Worm (Caenorhabditis elegans) whole organism, L1 larva: Measurements from ENCODE around the gene nlp-34.

Experiments used
- C16A3.4 ChIP-seq: fragments of 150-350 bp; optimal IDR thresholded peaks from 2 replicates; lab custom pipeline; 2014; ENCODE audit warnings: missing biosample characterization, missing genetic modification characterization
- C34B4.2 ChIP-seq: sonication (generic microtip); optimal IDR thresholded peaks from 2 replicates; lab custom pipeline; 2017; ENCODE audit warnings: mild to moderate bottlenecking, missing genetic modification characterization, missing compliant biosample characterization
- ama-1 ChIP-seq: fragments of 150-350 bp; optimal IDR thresholded peaks from 2 replicates; lab custom pipeline; 2014
- blmp-1 ChIP-seq: fragments of 150-350 bp; optimal IDR thresholded peaks from 2 replicates; lab custom pipeline; 2014; ENCODE audit warnings: missing biosample characterization, missing genetic modification characterization
- ceh-8 ChIP-seq: fragments of 200-800 bp; sonication (Bioruptor generic); optimal IDR thresholded peaks from 2 replicates; lab custom pipeline; 2018; ENCODE audit warnings: mild to moderate bottlenecking, missing genetic modification characterization, moderate library complexity, missing compliant biosample characterization
- ceh-88 ChIP-seq: fragments of 200-800 bp; sonication (Bioruptor generic); IDR thresholded peaks from 2 replicates; pipeline ENCODE4 v1.3.6; 2022; ENCODE audit warnings: missing genetic modification characterization, missing compliant biosample characterization
- dsc-1 ChIP-seq: sonication (generic microtip); optimal IDR thresholded peaks from 2 replicates; lab custom pipeline; 2016; ENCODE audit warnings: mild to moderate bottlenecking, missing genetic modification characterization, missing compliant biosample characterization
- efl-1 ChIP-seq, 4 experiments: fragments of 150-350 bp; optimal IDR thresholded peaks in 3 of 4; peaks in 1 of 4; 1 replicate in 1 of 4; 2 replicates in 3 of 4; lab custom pipeline; 2014; ENCODE audit warnings: missing biosample characterization in 2 of 4, missing genetic modification characterization in 2 of 4, missing genetic modification reagents in 2 of 4
- egl-13 ChIP-seq: sonication (generic microtip); optimal IDR thresholded peaks from 2 replicates; lab custom pipeline; 2016; ENCODE audit warnings: missing genotype, missing genetic modification reagents, missing genetic modification characterization, missing compliant biosample characterization
- elt-3 ChIP-seq, 6 experiments: fragments of 150-350 bp in 1 of 6; sonication (generic microtip); optimal IDR thresholded peaks; 2 replicates each; lab custom pipeline; 2017 to 2018; ENCODE audit warnings: missing biosample characterization in 6 of 6, missing genetic modification characterization in 6 of 6, inconsistent platforms in 1 of 6
- ets-5 ChIP-seq: fragments of 200-800 bp; sonication (Bioruptor generic); IDR thresholded peaks from 2 replicates; pipeline ENCODE4 v1.3.6; 2022; ENCODE audit warnings: missing genetic modification characterization, missing compliant biosample characterization
- fkh-10 ChIP-seq: sonication (generic microtip); optimal IDR thresholded peaks from 2 replicates; lab custom pipeline; 2017; ENCODE audit warnings: missing biosample characterization, missing genetic modification reagents, missing genetic modification characterization
- fkh-8 ChIP-seq: sonication (generic microtip); optimal IDR thresholded peaks from 2 replicates; lab custom pipeline; 2016; ENCODE audit warnings: mild to moderate bottlenecking, missing genetic modification characterization, missing compliant biosample characterization
- irx-1 ChIP-seq: sonication (generic microtip); optimal IDR thresholded peaks from 2 replicates; lab custom pipeline; 2016; ENCODE audit warnings: missing genetic modification characterization, missing compliant biosample characterization
- lin-13 ChIP-seq: fragments of 150-350 bp; optimal IDR thresholded peaks from 2 replicates; lab custom pipeline; 2014; ENCODE audit warnings: missing biosample characterization, missing genetic modification reagents, missing genetic modification characterization
- lin-14 ChIP-seq: fragments of 200-800 bp; sonication (Bioruptor generic); optimal IDR thresholded peaks from 2 replicates; lab custom pipeline; 2018; ENCODE audit warnings: mild to moderate bottlenecking, missing genetic modification characterization, moderate library complexity, missing compliant biosample characterization
- lin-35 ChIP-seq, 2 experiments: fragments of 150-350 bp; optimal IDR thresholded peaks; 2 replicates each; lab custom pipeline; 2014; ENCODE audit warnings: missing biosample characterization in 2 of 2, missing genetic modification characterization in 2 of 2, missing genetic modification reagents in 2 of 2
- mab-9 ChIP-seq: fragments of 200-800 bp; sonication (Bioruptor generic); IDR thresholded peaks from 2 replicates; pipeline ENCODE4 v1.3.6; 2022; ENCODE audit warnings: missing genetic modification reagents, missing genetic modification characterization, missing compliant biosample characterization
- mdl-1 ChIP-seq, 2 experiments: fragments of 150-350 bp; optimal IDR thresholded peaks; 2 replicates each; lab custom pipeline; 2014 to 2017; ENCODE audit warnings: missing biosample characterization in 2 of 2, missing genetic modification characterization in 2 of 2, inconsistent platforms in 1 of 2
- mep-1 ChIP-seq: fragments of 150-350 bp; optimal IDR thresholded peaks from 2 replicates; lab custom pipeline; 2014; ENCODE audit warnings: missing biosample characterization, missing genetic modification characterization
- nhr-20 ChIP-seq: sonication (generic microtip); optimal IDR thresholded peaks from 2 replicates; lab custom pipeline; 2016; ENCODE audit warnings: mild to moderate bottlenecking, missing genetic modification characterization, missing compliant biosample characterization
- nhr-237 ChIP-seq: fragments of 150-350 bp; optimal IDR thresholded peaks from 2 replicates; lab custom pipeline; 2014; ENCODE audit warnings: missing biosample characterization, missing genetic modification characterization
- nhr-71 ChIP-seq: sonication (generic microtip); optimal IDR thresholded peaks from 2 replicates; lab custom pipeline; 2016; ENCODE audit warnings: mild to moderate bottlenecking, missing genetic modification characterization, moderate library complexity, missing compliant biosample characterization
- nhr-76 ChIP-seq: sonication (generic microtip); optimal IDR thresholded peaks from 2 replicates; lab custom pipeline; 2017; ENCODE audit warnings: missing biosample characterization, missing genetic modification characterization
- nhr-90 ChIP-seq: sonication (generic microtip); optimal IDR thresholded peaks from 2 replicates; lab custom pipeline; 2016; ENCODE audit warnings: mild to moderate bottlenecking, missing genetic modification characterization, missing compliant biosample characterization; ENCODE audit not compliant: poor library complexity
- pax-3 ChIP-seq: fragments of 200-800 bp; sonication (Bioruptor generic); optimal IDR thresholded peaks from 2 replicates; lab custom pipeline; 2018; ENCODE audit warnings: mild to moderate bottlenecking, missing genetic modification characterization, moderate library complexity, missing compliant biosample characterization
- pqm-1 ChIP-seq: sonication (generic microtip); optimal IDR thresholded peaks from 3 replicates; lab custom pipeline; 2017; ENCODE audit warnings: missing biosample characterization, missing genetic modification characterization
- rnt-1 ChIP-seq: sonication (generic microtip); optimal IDR thresholded peaks from 2 replicates; lab custom pipeline; 2016; ENCODE audit warnings: mild to moderate bottlenecking, missing genetic modification characterization, moderate library complexity, missing compliant biosample characterization
- snpc-4 ChIP-seq: fragments of 150-350 bp; optimal IDR thresholded peaks from 2 replicates; lab custom pipeline; 2014; ENCODE audit warnings: missing biosample characterization, missing genetic modification characterization
- snu-23 ChIP-seq: sonication (generic microtip); optimal IDR thresholded peaks from 2 replicates; lab custom pipeline; 2016; ENCODE audit warnings: missing genetic modification characterization, missing compliant biosample characterization
- swsn-7 ChIP-seq: sonication (generic microtip); optimal IDR thresholded peaks from 2 replicates; lab custom pipeline; 2016; ENCODE audit warnings: missing genetic modification characterization, missing compliant biosample characterization
- tbx-2 ChIP-seq: sonication (generic microtip); optimal IDR thresholded peaks from 2 replicates; lab custom pipeline; 2016; ENCODE audit warnings: missing genetic modification characterization, missing compliant biosample characterization
- tlp-1 ChIP-seq: fragments of 150-350 bp; optimal IDR thresholded peaks from 2 replicates; lab custom pipeline; 2014; ENCODE audit warnings: missing biosample characterization, missing genetic modification characterization
- unc-130 ChIP-seq: fragments of 150-350 bp; optimal IDR thresholded peaks from 2 replicates; lab custom pipeline; 2017; ENCODE audit warnings: missing biosample characterization, missing genetic modification characterization, inconsistent platforms
- unc-30 ChIP-seq: sonication (generic microtip); optimal IDR thresholded peaks from 2 replicates; lab custom pipeline; 2017; ENCODE audit warnings: missing biosample characterization, missing genetic modification characterization
- unc-62 ChIP-seq: fragments of 150-350 bp; optimal IDR thresholded peaks from 2 replicates; lab custom pipeline; 2014; ENCODE audit warnings: missing biosample characterization, missing genetic modification reagents, missing genetic modification characterization
- unc-86 ChIP-seq: sonication (generic microtip); optimal IDR thresholded peaks from 2 replicates; lab custom pipeline; 2016; ENCODE audit warnings: missing genetic modification characterization, missing compliant biosample characterization
- xbp-1 ChIP-seq: sonication (generic microtip); optimal IDR thresholded peaks from 2 replicates; lab custom pipeline; 2016; ENCODE audit warnings: missing genetic modification characterization, missing compliant biosample characterization
- zag-1 ChIP-seq: fragments of 150-350 bp; optimal IDR thresholded peaks from 2 replicates; lab custom pipeline; 2014; ENCODE audit warnings: missing biosample characterization, missing genetic modification characterization
- zip-4 ChIP-seq: fragments of 200-800 bp; sonication (Bioruptor generic); optimal IDR thresholded peaks from 2 replicates; lab custom pipeline; 2018; ENCODE audit warnings: mild to moderate bottlenecking, missing genetic modification characterization, moderate library complexity, missing compliant biosample characterization
- ztf-11 ChIP-seq, 2 experiments: sonication (generic microtip); optimal IDR thresholded peaks; 2 replicates each; lab custom pipeline; 2016 to 2017; ENCODE audit warnings: missing genetic modification characterization in 2 of 2, missing biosample characterization in 1 of 2, missing compliant biosample characterization in 1 of 2

The nlp-34 gene

ce11 chrV:3968929-3969328 lies 10.0 kb downstream of the nlp-34 start:
- TF ChIP-seq ztf-11 (tag; optimal IDR thresholded peaks at IDR 0.05; lab: Kevin White, UChicago) = no peak
- TF ChIP-seq pqm-1 = no peak
- no peak for TF ChIP-seq C16A3.4 (tag; lab: Kevin White, UChicago)
- TF ChIP-seq mdl-1 (tag; optimal IDR thresholded peaks at IDR 0.05; lab: Kevin White, UChicago) = no peak
- no peak for TF ChIP-seq swsn-7
- no peak for TF ChIP-seq snu-23
- TF ChIP-seq fkh-8 = no peak
- no peak for TF ChIP-seq unc-130 (tag; lab: Kevin White, UChicago)
- TF ChIP-seq elt-3 (tag; optimal IDR thresholded peaks at IDR 0.05; lab: Kevin White, UChicago) = no peak
- no peak for TF ChIP-seq blmp-1 (tag; lab: Kevin White, UChicago)
- TF ChIP-seq dsc-1 = no peak
- TF ChIP-seq lin-13 (GFP tag; lab: Kevin White, UChicago) = no peak
- TF ChIP-seq zip-4 = no peak
- no peak for TF ChIP-seq zag-1 (tag; lab: Kevin White, UChicago)
- TF ChIP-seq ama-1 (lab: Kevin White, UChicago) = no peak
- no peak for TF ChIP-seq nhr-237
- no peak for TF ChIP-seq ets-5 (GFP tag; lab: Robert Waterston, UW)

- TF ChIP-seq swsn-7 (no peak), elt-3 (tag; optimal IDR thresholded peaks at IDR 0.05; lab: Kevin White, UChicago) (peak in 2 of 6 experiments; percentile 6 to 38), mab-9 (GFP tag; lab: Robert Waterston, UW) (no peak), snu-23 (peak; percentile 27), tlp-1 (no peak), pax-3 (tag; lab: Kevin White, UChicago) (no peak), nhr-237 (no peak), blmp-1 (tag; lab: Kevin White, UChicago) (peak; percentile 73), nhr-20 (peak; percentile 74), ceh-88 (GFP tag; lab: Robert Waterston, UW) (no peak), unc-30 (tag; lab: Kevin White, UChicago) (no peak), unc-62 (GFP tag; lab: Kevin White, UChicago) (no peak), mep-1 (tag; lab: Kevin White, UChicago) (peak; percentile 38), lin-14 (peak; percentile 62), nhr-71 (tag; lab: Kevin White, UChicago) (peak; percentile 29), lin-35 (GFP tag; optimal IDR thresholded peaks at IDR 0.05; lab: Kevin White, UChicago) (peak in 1 of 2 experiments; percentile 6), xbp-1 (tag; lab: Kevin White, UChicago) (no peak), nhr-90 (tag; lab: Kevin White, UChicago) (peak; percentile 15), efl-1 (optimal IDR thresholded peaks at IDR 0.05; lab: Kevin White, UChicago) (no peak), efl-1 (GFP tag; optimal IDR thresholded peaks at IDR 0.05 in 1 of 2; lab: Kevin White, UChicago) (peak in 1 of 2 experiments; percentile 68)
Measured at ce11 chrV:3967762-3968161, 11.2 kb downstream of the nlp-34 start, which contains the start of gene cyp-34A8. cyp-34A8 (minus strand) TSS chrV:3967823.

ce11 chrV:3963715-3964114 lies 15.2 kb downstream of the nlp-34 start, which contains the start of gene cyp-34A7:
cyp-34A7 (minus strand) TSS chrV:3963815.
- TF ChIP-seq rnt-1 (tag; lab: Kevin White, UChicago) (no peak), unc-86 (no peak), nhr-76 (tag; lab: Kevin White, UChicago) (no peak), snu-23 (no peak), fkh-10 (no peak), snpc-4 (tag; lab: Kevin White, UChicago) (no peak), nhr-90 (tag; lab: Kevin White, UChicago) (no peak), C34B4.2 (tag; lab: Kevin White, UChicago) (no peak), irx-1 (tag; lab: Kevin White, UChicago) (no peak), egl-13 (tag; lab: Kevin White, UChicago) (no peak), tbx-2 (no peak), ceh-8 (GFP tag; lab: Kevin White, UChicago) (no peak)
